Worm (Caenorhabditis elegans) whole organism, late embryonic: Measurements from ENCODE around the gene F59A1.11.

Experiments
- F13H6.1 ChIP-seq: sonication (generic microtip); optimal IDR thresholded peaks from 2 replicates; lab custom pipeline; 2016; ENCODE audit warnings: missing genetic modification characterization, missing compliant biosample characterization
- T23F11.4 ChIP-seq: fragments of 200-800 bp; sonication (Bioruptor generic); optimal IDR thresholded peaks from 2 replicates; lab custom pipeline; 2018; ENCODE audit warnings: mild to moderate bottlenecking, missing genetic modification characterization, missing compliant biosample characterization
- ceh-19 ChIP-seq: fragments of 200-800 bp; sonication (Bioruptor generic); optimal IDR thresholded peaks from 2 replicates; lab custom pipeline; 2018; ENCODE audit warnings: mild to moderate bottlenecking, missing genetic modification characterization, missing compliant biosample characterization
- ceh-9 ChIP-seq: sonication (generic microtip); optimal IDR thresholded peaks from 2 replicates; lab custom pipeline; 2016; ENCODE audit warnings: mild to moderate bottlenecking, missing genetic modification characterization, inconsistent platforms, missing compliant biosample characterization
- fkh-6 ChIP-seq: sonication (generic microtip); optimal IDR thresholded peaks from 2 replicates; lab custom pipeline; 2016; ENCODE audit warnings: missing genetic modification characterization, missing compliant biosample characterization
- hlh-6 ChIP-seq: sonication (generic microtip); optimal IDR thresholded peaks from 2 replicates; lab custom pipeline; 2016; ENCODE audit warnings: missing genotype, missing genetic modification characterization, missing compliant biosample characterization
- nhr-11 ChIP-seq: fragments of 150-350 bp; optimal IDR thresholded peaks from 2 replicates; lab custom pipeline; 2014; ENCODE audit warnings: missing biosample characterization, missing genetic modification characterization
- unc-3 ChIP-seq, 2 experiments: fragments of 200-800 bp in 1 of 2; sonication (Bioruptor generic) in 1 of 2; sonication (generic microtip) in 1 of 2; conservative IDR thresholded peaks in 1 of 2; optimal IDR thresholded peaks in 1 of 2; 2 replicates each; pipeline versions ENCODE4 v1.3.6 to Lab custom; 2016 to 2022; ENCODE audit warnings: missing compliant biosample characterization in 2 of 2, missing genetic modification characterization in 2 of 2, missing genetic modification reagents in 1 of 2
- unc-86 ChIP-seq: sonication (generic microtip); optimal IDR thresholded peaks from 2 replicates; lab custom pipeline; 2016; ENCODE audit warnings: missing genetic modification characterization, missing compliant biosample characterization

- TF ChIP-seq ceh-19 (GFP tag; lab: Kevin White, UChicago) = no peak
- TF ChIP-seq unc-86 = no peak
- no peak for TF ChIP-seq ceh-9 (tag; lab: Kevin White, UChicago)
- TF ChIP-seq T23F11.4 (GFP tag; lab: Kevin White, UChicago) = no peak
- no peak for TF ChIP-seq unc-3 (GFP tag; conservative IDR thresholded peaks at IDR 0.05; lab: Robert Waterston, UW)
- TF ChIP-seq unc-3 (tag; optimal IDR thresholded peaks at IDR 0.05; lab: Kevin White, UChicago) = no peak
- no peak for TF ChIP-seq F13H6.1 (tag; lab: Kevin White, UChicago)
- TF ChIP-seq fkh-6 (tag; lab: Kevin White, UChicago) = no peak
- TF ChIP-seq hlh-6 (tag; lab: Kevin White, UChicago) = no peak
- TF ChIP-seq nhr-11 (tag; lab: Kevin White, UChicago) = no peak
Observed at ce11 chrV:17667676-17668075, 1.9 kb upstream of the F59A1.11 start, which contains the start of gene F59A1.12.
